Worm (Caenorhabditis elegans) whole organism, young adult: Measurements from ENCODE around the gene K02E10.6.

Source experiments
- F23B12.7 ChIP-seq: sonication (generic microtip); optimal IDR thresholded peaks from 2 replicates; lab custom pipeline; 2017; ENCODE audit warnings: missing genetic modification characterization, mild to moderate bottlenecking, missing compliant biosample characterization, antibody characterized with exemption, moderate library complexity; ENCODE audit not compliant: insufficient read depth
- F39B2.1 ChIP-seq: fragments of 200-800 bp; sonication (Bioruptor generic); IDR thresholded peaks from 2 replicates; pipeline ENCODE4 v1.3.6; 2022; ENCODE audit warnings: missing genetic modification reagents, missing genetic modification characterization, missing compliant biosample characterization
- F52B5.7 ChIP-seq: sonication (generic microtip); optimal IDR thresholded peaks from 2 replicates; lab custom pipeline; 2016; ENCODE audit warnings: mild to moderate bottlenecking, missing genetic modification characterization, missing compliant biosample characterization
- F57A8.1 ChIP-seq: fragments of 200-800 bp; sonication (Bioruptor generic); optimal IDR thresholded peaks from 2 replicates; lab custom pipeline; 2018; ENCODE audit warnings: mild to moderate bottlenecking, missing genetic modification characterization, moderate library complexity, missing compliant biosample characterization
- K12H6.12 ChIP-seq: fragments of 200-800 bp; sonication (Bioruptor generic); optimal IDR thresholded peaks from 2 replicates; lab custom pipeline; 2018; ENCODE audit warnings: mild to moderate bottlenecking, missing genetic modification characterization, missing compliant biosample characterization
- Y56A3A.18 ChIP-seq: fragments of 200-800 bp; sonication (Bioruptor generic); IDR thresholded peaks from 2 replicates; pipeline ENCODE4 v1.3.6; 2022; ENCODE audit warnings: missing genetic modification reagents, missing genetic modification characterization, missing compliant biosample characterization
- Y95B8A.8 ChIP-seq: fragments of 200-800 bp; sonication (Bioruptor generic); IDR thresholded peaks from 2 replicates; pipeline ENCODE4 v1.3.6; 2022; ENCODE audit warnings: missing genetic modification reagents, missing genetic modification characterization, missing compliant biosample characterization
- atf-7 ChIP-seq: sonication (generic microtip); optimal IDR thresholded peaks from 2 replicates; lab custom pipeline; 2017; ENCODE audit warnings: mild to moderate bottlenecking, missing genetic modification characterization, missing compliant biosample characterization
- ccch-3 ChIP-seq: fragments of 200-800 bp; sonication (Bioruptor generic); optimal IDR thresholded peaks from 2 replicates; lab custom pipeline; 2018; ENCODE audit warnings: mild to moderate bottlenecking, missing genetic modification characterization, missing compliant biosample characterization
- cebp-1 ChIP-seq, 2 experiments: fragments of 200-800 bp in 1 of 2; sonication (Bioruptor generic) in 1 of 2; sonication (generic microtip) in 1 of 2; IDR thresholded peaks in 1 of 2; optimal IDR thresholded peaks in 1 of 2; 2 replicates each; pipeline versions ENCODE4 v1.3.6 to Lab custom; 2017 to 2022; ENCODE audit warnings: missing compliant biosample characterization in 2 of 2, missing genetic modification characterization in 2 of 2, mild to moderate bottlenecking in 1 of 2, missing genetic modification reagents in 1 of 2, moderate library complexity in 1 of 2
- cebp-2 ChIP-seq: fragments of 200-800 bp; sonication (Bioruptor generic); IDR thresholded peaks from 2 replicates; pipeline ENCODE4 v1.3.6; 2022; ENCODE audit warnings: missing genetic modification characterization, missing compliant biosample characterization
- ceh-100 ChIP-seq: fragments of 200-800 bp; sonication (Bioruptor generic); IDR thresholded peaks from 2 replicates; pipeline ENCODE4 v1.3.6; 2022; ENCODE audit warnings: missing genetic modification reagents, missing genetic modification characterization, missing compliant biosample characterization
- dpl-1 ChIP-seq: fragments of 150-350 bp; optimal IDR thresholded peaks from 2 replicates; lab custom pipeline; 2014; ENCODE audit warnings: missing biosample characterization, missing genetic modification reagents, missing genetic modification characterization
- egl-18 ChIP-seq: fragments of 200-800 bp; sonication (Bioruptor generic); IDR thresholded peaks from 2 replicates; pipeline ENCODE4 v1.3.6; 2022; ENCODE audit warnings: missing genetic modification reagents, missing genetic modification characterization, missing compliant biosample characterization
- ekl-4 ChIP-seq: fragments of 200-800 bp; sonication (Bioruptor generic); IDR thresholded peaks from 2 replicates; pipeline ENCODE4 v1.3.6; 2022; ENCODE audit warnings: missing genetic modification reagents, missing genetic modification characterization, missing compliant biosample characterization
- him-1 ChIP-seq: sonication (generic microtip); optimal IDR thresholded peaks from 2 replicates; lab custom pipeline; 2016; ENCODE audit warnings: missing genotype, missing genetic modification reagents, missing genetic modification characterization, missing compliant biosample characterization
- let-526 ChIP-seq: fragments of 200-800 bp; sonication (Bioruptor generic); IDR thresholded peaks from 2 replicates; pipeline ENCODE4 v1.3.6; 2022; ENCODE audit warnings: missing genetic modification reagents, missing genetic modification characterization, missing compliant biosample characterization
- let-607 ChIP-seq, 2 experiments: fragments of 200-800 bp in 1 of 2; sonication (Bioruptor generic) in 1 of 2; sonication (generic microtip) in 1 of 2; optimal IDR thresholded peaks; 2 replicates each; lab custom pipeline; 2016 to 2018; ENCODE audit warnings: mild to moderate bottlenecking in 2 of 2, missing compliant biosample characterization in 2 of 2, missing genetic modification characterization in 2 of 2, moderate library complexity in 2 of 2, missing genotype in 1 of 2
- lin-40 ChIP-seq: sonication (generic microtip); optimal IDR thresholded peaks from 2 replicates; lab custom pipeline; 2016; ENCODE audit warnings: missing genetic modification characterization, mild to moderate bottlenecking, missing compliant biosample characterization, missing genotype, missing genetic modification reagents
- madf-6 ChIP-seq: fragments of 200-800 bp; sonication (Bioruptor generic); IDR thresholded peaks from 2 replicates; pipeline ENCODE4 v1.3.6; 2022; ENCODE audit warnings: missing genetic modification reagents, missing genetic modification characterization, missing compliant biosample characterization
- nhr-120 ChIP-seq: fragments of 200-800 bp; sonication (Bioruptor generic); IDR thresholded peaks from 2 replicates; pipeline ENCODE4 v1.3.6; 2022; ENCODE audit warnings: missing genetic modification characterization, missing compliant biosample characterization
- nhr-80 ChIP-seq: sonication (generic microtip); optimal IDR thresholded peaks from 2 replicates; lab custom pipeline; 2016; ENCODE audit warnings: missing genetic modification characterization, missing compliant biosample characterization
- nhr-90 ChIP-seq: sonication (generic microtip); optimal IDR thresholded peaks from 2 replicates; lab custom pipeline; 2016; ENCODE audit warnings: missing genotype, mild to moderate bottlenecking, missing genetic modification characterization, missing compliant biosample characterization
- pha-4 ChIP-seq: fragments of 150-350 bp; sonication (generic microtip); optimal IDR thresholded peaks from 2 replicates; lab custom pipeline; 2014; ENCODE audit warnings: missing biosample characterization, missing genetic modification reagents, missing genetic modification characterization
- rec-8 ChIP-seq, 2 experiments: sonication (generic microtip); optimal IDR thresholded peaks; 2 replicates each; lab custom pipeline; 2016; ENCODE audit warnings: mild to moderate bottlenecking in 2 of 2, missing genetic modification characterization in 2 of 2, missing genetic modification reagents in 2 of 2, missing genotype in 2 of 2, missing biosample characterization in 1 of 2, missing compliant biosample characterization in 1 of 2, moderate library complexity in 1 of 2
- repo-1 ChIP-seq: sonication (generic microtip); optimal IDR thresholded peaks from 2 replicates; lab custom pipeline; 2017; ENCODE audit warnings: mild to moderate bottlenecking, missing genetic modification characterization, missing compliant biosample characterization
- sdz-38 ChIP-seq: sonication (generic microtip); optimal IDR thresholded peaks from 2 replicates; lab custom pipeline; 2016; ENCODE audit warnings: missing genotype, missing genetic modification characterization, missing compliant biosample characterization
- snpc-4 ChIP-seq, 5 experiments: fragments of 150-350 bp in 1 of 5; sonication (generic microtip) in 4 of 5; optimal IDR thresholded peaks; 2 replicates each; lab custom pipeline; 2014 to 2018; ENCODE audit warnings: missing genetic modification characterization in 5 of 5, missing biosample characterization in 3 of 5, antibody characterized with exemption in 2 of 5, mild to moderate bottlenecking in 2 of 5, missing compliant biosample characterization in 2 of 5, missing genotype in 2 of 5, moderate library complexity in 2 of 5, missing genetic modification reagents in 1 of 5
- somi-1 ChIP-seq: fragments of 200-800 bp; sonication (Bioruptor generic); optimal IDR thresholded peaks from 2 replicates; lab custom pipeline; 2018; ENCODE audit warnings: mild to moderate bottlenecking, missing genetic modification characterization, missing compliant biosample characterization
- tbx-9 ChIP-seq: sonication (generic microtip); optimal IDR thresholded peaks from 2 replicates; lab custom pipeline; 2016; ENCODE audit warnings: borderline replicate concordance, missing genetic modification characterization, inconsistent platforms, missing compliant biosample characterization
- unc-130 ChIP-seq: sonication (generic microtip); optimal IDR thresholded peaks from 2 replicates; lab custom pipeline; 2016; ENCODE audit warnings: missing genetic modification reagents, missing genetic modification characterization, missing compliant biosample characterization
- xnd-1 ChIP-seq: sonication (generic microtip); optimal IDR thresholded peaks from 2 replicates; lab custom pipeline; 2016; ENCODE audit warnings: missing genotype, missing genetic modification reagents, missing genetic modification characterization, missing compliant biosample characterization
- ztf-25 ChIP-seq: fragments of 200-800 bp; sonication (Bioruptor generic); IDR thresholded peaks from 2 replicates; pipeline ENCODE4 v1.3.6; 2022; ENCODE audit warnings: missing genetic modification reagents, missing genetic modification characterization, missing compliant biosample characterization
- ztf-28 ChIP-seq: fragments of 200-800 bp; sonication (Bioruptor generic); IDR thresholded peaks from 2 replicates; pipeline ENCODE4 v1.3.6; 2022; ENCODE audit warnings: missing genetic modification reagents, missing genetic modification characterization, missing compliant biosample characterization
- ztf-6 ChIP-seq: fragments of 200-800 bp; sonication (Bioruptor generic); IDR thresholded peaks from 2 replicates; pipeline ENCODE4 v1.3.6; 2022; ENCODE audit warnings: missing genetic modification reagents, missing genetic modification characterization, missing compliant biosample characterization

K02E10.6 gene

ce11 chrX:2441163-2441562 is 41.4 kb downstream of the K02E10.6 start:
- TF ChIP-seq let-526, result no peak
- TF ChIP-seq Y56A3A.18 (GFP tag; lab: Robert Waterston, UW), result no peak
- no peak for TF ChIP-seq sdz-38 (tag; lab: Kevin White, UChicago)

ce11 chrX:2439728-2440127 is 42.8 kb downstream of the K02E10.6 start:
- peak; percentile 67 for TF ChIP-seq nhr-80 (tag; lab: Kevin White, UChicago)
- no peak for TF ChIP-seq ztf-25 (GFP tag; lab: Robert Waterston, UW)
- no peak for TF ChIP-seq ccch-3 (GFP tag; lab: Kevin White, UChicago)
- TF ChIP-seq pha-4, result peak; percentile 44
- TF ChIP-seq cebp-1 (GFP tag; IDR thresholded peaks at IDR 0.05; lab: Robert Waterston, UW), result peak; percentile 92
- peak; percentile 95 for TF ChIP-seq cebp-1 (tag; optimal IDR thresholded peaks at IDR 0.05; lab: Kevin White, UChicago)
- TF ChIP-seq xnd-1, result no peak
- no peak for TF ChIP-seq F39B2.1 (GFP tag; lab: Robert Waterston, UW)
- TF ChIP-seq, all 124 proteins: peak for 3

ce11 chrX:2439309-2439708 is 43.3 kb downstream of the K02E10.6 start:
- TF ChIP-seq Y95B8A.8 (no peak), F52B5.7 (tag; lab: Kevin White, UChicago) (no peak), lin-40 (tag; lab: Kevin White, UChicago) (no peak), repo-1 (no peak), atf-7 (tag; lab: Kevin White, UChicago) (no peak), K12H6.12 (tag; lab: Kevin White, UChicago) (no peak), madf-6 (no peak), let-607 (tag; optimal IDR thresholded peaks at IDR 0.05; lab: Kevin White, UChicago) (no peak), ztf-25 (GFP tag; lab: Robert Waterston, UW) (no peak), egl-18 (GFP tag; lab: Robert Waterston, UW) (no peak), rec-8 (tag; optimal IDR thresholded peaks at IDR 0.05; lab: Kevin White, UChicago) (no peak), somi-1 (GFP tag; lab: Kevin White, UChicago) (no peak)

- TF ChIP-seq F57A8.1, result no peak
- no peak for TF ChIP-seq F23B12.7 (tag; lab: Kevin White, UChicago)
- no peak for TF ChIP-seq ekl-4 (GFP tag; lab: Robert Waterston, UW)
- no peak for TF ChIP-seq ztf-6 (GFP tag; lab: Robert Waterston, UW)
- no peak for TF ChIP-seq nhr-90 (tag; lab: Kevin White, UChicago)
- no peak for TF ChIP-seq snpc-4 (GFP tag; optimal IDR thresholded peaks at IDR 0.05; lab: Kevin White, UChicago)
- no peak for TF ChIP-seq snpc-4 (tag; optimal IDR thresholded peaks at IDR 0.05; lab: Kevin White, UChicago)
- TF ChIP-seq unc-130, result no peak
- TF ChIP-seq tbx-9, result no peak
- no peak for TF ChIP-seq ceh-100 (GFP tag; lab: Robert Waterston, UW)
- no peak for TF ChIP-seq cebp-2
- no peak for TF ChIP-seq ztf-28 (GFP tag; lab: Robert Waterston, UW)
- TF ChIP-seq dpl-1, result no peak
- TF ChIP-seq him-1 (tag; lab: Kevin White, UChicago), result no peak
- TF ChIP-seq nhr-120 (GFP tag; lab: Robert Waterston, UW), result no peak
- TF ChIP-seq somi-1 (GFP tag; lab: Kevin White, UChicago), result no peak
- TF ChIP-seq lin-40 (tag; lab: Kevin White, UChicago), result no peak
- TF ChIP-seq, all 124 proteins: peak for 0
These were observed 43.7 kb downstream of the K02E10.6 start, which contains the start of gene gid-2 for ce11 chrX:2438857-2439256. Gene gid-2, minus strand, starts transcription at chrX:2438957.
